Fruit fly (Drosophila melanogaster) whole organism, embryonic: ENCODE results near the gene Sry-alpha.
A peak's percentile ranks its signal among the peaks of the same experiment; 100 is the strongest.

Experiments used
- Adf1 ChIP-seq: fragments of 200-800 bp; sonication (Bioruptor generic); IDR thresholded peaks from 2 replicates; pipeline ENCODE4 v1.3.6; 2022; ENCODE audit warnings: missing biosample characterization, missing genetic modification characterization
- Aef1 ChIP-seq: fragments of 200-800 bp; sonication (Bioruptor generic); IDR thresholded peaks from 3 replicates; pipeline ENCODE4 v1.3.6; 2022; ENCODE audit warnings: missing biosample characterization, missing genetic modification characterization
- CG1024 ChIP-seq: fragments of 200-800 bp; sonication (Bioruptor generic); IDR thresholded peaks from 2 replicates; pipeline ENCODE4 v1.3.6; 2022; ENCODE audit warnings: missing biosample characterization, missing genetic modification characterization
- CG10431 ChIP-seq: fragments of 200-800 bp; sonication (Bioruptor generic); optimal IDR thresholded peaks from 3 replicates; lab custom pipeline; 2018; ENCODE audit warnings: missing biosample characterization, mild to moderate bottlenecking, missing genetic modification characterization
- CG10462 ChIP-seq: fragments of 200-800 bp; sonication (Bioruptor generic); optimal IDR thresholded peaks from 2 replicates; lab custom pipeline; 2016; ENCODE audit warnings: missing biosample characterization, missing genetic modification characterization
- CG11504 ChIP-seq: fragments of 200-800 bp; sonication (Bioruptor generic); optimal IDR thresholded peaks from 3 replicates; lab custom pipeline; 2019; ENCODE audit warnings: missing biosample characterization, mild to moderate bottlenecking, missing genetic modification characterization, moderate library complexity
- CG12071 ChIP-seq: fragments of 200-800 bp; sonication (Bioruptor generic); optimal IDR thresholded peaks from 3 replicates; lab custom pipeline; 2018; ENCODE audit warnings: missing biosample characterization, mild to moderate bottlenecking, missing genetic modification characterization
- CG14441 ChIP-seq: fragments of 200-800 bp; sonication (Bioruptor generic); IDR thresholded peaks from 2 replicates; pipeline ENCODE4 v1.3.6; 2022; ENCODE audit warnings: missing biosample characterization, missing genetic modification characterization
- CG17612 ChIP-seq: fragments of 200-800 bp; sonication (Bioruptor generic); IDR thresholded peaks from 2 replicates; pipeline ENCODE4 v1.3.6; 2022; ENCODE audit warnings: missing biosample characterization, missing genetic modification characterization
- CG18764 ChIP-seq: fragments of 200-800 bp; sonication (Bioruptor generic); optimal IDR thresholded peaks from 3 replicates; lab custom pipeline; 2016; ENCODE audit warnings: missing biosample characterization, missing genetic modification characterization
- CG31388 ChIP-seq: fragments of 200-800 bp; sonication (Bioruptor generic); optimal IDR thresholded peaks from 2 replicates; lab custom pipeline; 2016; ENCODE audit warnings: missing biosample characterization, missing genetic modification characterization
- CG32532 ChIP-seq: fragments of 200-800 bp; sonication (Bioruptor generic); IDR thresholded peaks from 2 replicates; pipeline ENCODE4 v1.3.6; 2022; ENCODE audit warnings: missing biosample characterization, missing genetic modification characterization
- CG33213 ChIP-seq: fragments of 200-800 bp; sonication (Bioruptor generic); optimal IDR thresholded peaks from 3 replicates; lab custom pipeline; 2016; ENCODE audit warnings: missing biosample characterization, missing genetic modification characterization
- CG3847 ChIP-seq: fragments of 200-800 bp; sonication (Bioruptor generic); IDR thresholded peaks from 2 replicates; pipeline ENCODE4 v1.3.6; 2022; ENCODE audit warnings: missing biosample characterization, missing genetic modification characterization
- CG3995 ChIP-seq: fragments of 200-800 bp; sonication (Bioruptor generic); optimal IDR thresholded peaks from 3 replicates; lab custom pipeline; 2016; ENCODE audit warnings: missing biosample characterization, missing genetic modification characterization
- CG6683 ChIP-seq: fragments of 200-800 bp; sonication (Bioruptor generic); optimal IDR thresholded peaks from 2 replicates; lab custom pipeline; 2017; ENCODE audit warnings: missing biosample characterization, mild to moderate bottlenecking, missing genetic modification characterization, missing genetic modification reagents
- CG7357 ChIP-seq: fragments of 200-800 bp; sonication (Bioruptor generic); IDR thresholded peaks from 3 replicates; pipeline ENCODE4 v1.3.6; 2022; ENCODE audit warnings: missing biosample characterization, missing genetic modification characterization
- CG9609 ChIP-seq: fragments of 200-800 bp; sonication (Bioruptor generic); optimal IDR thresholded peaks from 3 replicates; lab custom pipeline; 2016; ENCODE audit warnings: missing biosample characterization, missing genetic modification characterization
- CG9817 ChIP-seq: fragments of 200-800 bp; sonication (Bioruptor generic); optimal IDR thresholded peaks from 2 replicates; lab custom pipeline; 2018; ENCODE audit warnings: missing biosample characterization, mild to moderate bottlenecking, missing genetic modification characterization, moderate library complexity
- Doc3 ChIP-seq: fragments of 200-800 bp; sonication (Bioruptor generic); IDR thresholded peaks from 3 replicates; pipeline ENCODE4 v1.3.6; 2022; ENCODE audit warnings: missing biosample characterization, missing genetic modification characterization; ENCODE audit not compliant: partially characterized antibody
- Dp ChIP-seq: fragments of 200-800 bp; sonication (Bioruptor generic); optimal IDR thresholded peaks from 2 replicates; lab custom pipeline; 2018; ENCODE audit warnings: missing biosample characterization, mild to moderate bottlenecking, missing genetic modification characterization, moderate library complexity
- Fer1 ChIP-seq: fragments of 200-800 bp; sonication (Bioruptor generic); optimal IDR thresholded peaks from 2 replicates; lab custom pipeline; 2017; ENCODE audit warnings: missing biosample characterization, mild to moderate bottlenecking, missing genetic modification characterization
- HLH4C ChIP-seq: fragments of 200-800 bp; sonication (Bioruptor generic); IDR thresholded peaks from 3 replicates; pipeline ENCODE4 v1.3.6; 2022; ENCODE audit warnings: missing biosample characterization, missing genetic modification characterization; ENCODE audit not compliant: partially characterized antibody
- Hr39 ChIP-seq: fragments of >200 bp; optimal IDR thresholded peaks from 2 replicates; lab custom pipeline; 2017
- Kr ChIP-seq: fragments of 200-800 bp; sonication (Bioruptor generic); optimal IDR thresholded peaks from 2 replicates; lab custom pipeline; 2017; ENCODE audit warnings: missing biosample characterization, mild to moderate bottlenecking, missing genetic modification characterization
- Lhr ChIP-seq: fragments of 200-800 bp; sonication (Bioruptor generic); optimal IDR thresholded peaks from 3 replicates; lab custom pipeline; 2017; ENCODE audit warnings: mild to moderate bottlenecking, missing biosample characterization, missing genetic modification reagents, missing genetic modification characterization
- Mrtf ChIP-seq: fragments of 200-800 bp; sonication (Bioruptor generic); IDR thresholded peaks from 3 replicates; pipeline ENCODE4 v1.3.6; 2022; ENCODE audit warnings: missing biosample characterization, missing genetic modification characterization
- Nf-YA ChIP-seq: fragments of 200-800 bp; sonication (Bioruptor generic); IDR thresholded peaks from 2 replicates; pipeline ENCODE4 v1.3.6; 2022; ENCODE audit warnings: missing biosample characterization, missing genetic modification characterization
- Pdp1 ChIP-seq, 2 experiments: fragments of 200-800 bp; sonication (Bioruptor generic); optimal IDR thresholded peaks; 3 replicates each; lab custom pipeline; 2016; ENCODE audit warnings: missing biosample characterization in 2 of 2, missing genetic modification characterization in 2 of 2, mild to moderate bottlenecking in 1 of 2, moderate library complexity in 1 of 2
- Six4 ChIP-seq: fragments of 200-800 bp; sonication (Bioruptor generic); optimal IDR thresholded peaks from 2 replicates; lab custom pipeline; 2016; ENCODE audit warnings: missing biosample characterization, missing genetic modification characterization
- Ssrp ChIP-seq: fragments of 200-800 bp; sonication (Bioruptor generic); optimal IDR thresholded peaks from 2 replicates; lab custom pipeline; 2018; ENCODE audit warnings: missing biosample characterization, mild to moderate bottlenecking, missing genetic modification characterization, moderate library complexity
- Stat92E ChIP-seq, 3 experiments: fragments of >200 bp in 2 of 3; fragments of 200-800 bp in 1 of 3; sonication (Bioruptor generic) in 1 of 3; optimal IDR thresholded peaks; 2 replicates each; lab custom pipeline; 2017 to 2019; ENCODE audit warnings: missing biosample characterization in 3 of 3, missing genetic modification characterization in 3 of 3, mild to moderate bottlenecking in 1 of 3, moderate library complexity in 1 of 3
- TFAM ChIP-seq: fragments of 200-800 bp; sonication (Bioruptor generic); optimal IDR thresholded peaks from 2 replicates; lab custom pipeline; 2017; ENCODE audit warnings: missing biosample characterization, missing genetic modification characterization, inconsistent platforms
- ab ChIP-seq: fragments of 200-800 bp; sonication (Bioruptor generic); optimal IDR thresholded peaks from 2 replicates; lab custom pipeline; 2016; ENCODE audit warnings: missing biosample characterization, missing genetic modification characterization
- amos ChIP-seq: fragments of 200-800 bp; sonication (Bioruptor generic); IDR thresholded peaks from 2 replicates; pipeline ENCODE4 v1.3.6; 2022; ENCODE audit warnings: missing biosample characterization, missing genetic modification characterization; ENCODE audit not compliant: partially characterized antibody
- bbx ChIP-seq: fragments of 200-800 bp; sonication (Bioruptor generic); IDR thresholded peaks from 2 replicates; pipeline ENCODE4 v1.3.6; 2022; ENCODE audit warnings: missing biosample characterization, missing genetic modification characterization; ENCODE audit not compliant: partially characterized antibody
- bsh ChIP-seq, 2 experiments: fragments of 200-800 bp; sonication (Bioruptor generic); optimal IDR thresholded peaks; 2 replicates each; lab custom pipeline; 2017 to 2018; ENCODE audit warnings: mild to moderate bottlenecking in 2 of 2, missing biosample characterization in 2 of 2, missing genetic modification characterization in 2 of 2, moderate library complexity in 1 of 2
- cad ChIP-seq: fragments of >200 bp; optimal IDR thresholded peaks from 2 replicates; lab custom pipeline; 2017; ENCODE audit warnings: missing biosample characterization, missing genetic modification characterization
- crc ChIP-seq: fragments of 200-800 bp; sonication (Bioruptor generic); optimal IDR thresholded peaks from 2 replicates; lab custom pipeline; 2016; ENCODE audit warnings: missing biosample characterization, missing genetic modification characterization
- croc ChIP-seq: fragments of 200-800 bp; sonication (Bioruptor generic); conservative IDR thresholded peaks from 3 replicates; pipeline ENCODE4 v1.3.6; 2022; ENCODE audit warnings: missing biosample characterization, missing genetic modification characterization
- ewg ChIP-seq: fragments of 200-800 bp; sonication (Bioruptor generic); optimal IDR thresholded peaks from 3 replicates; lab custom pipeline; 2017; ENCODE audit warnings: mild to moderate bottlenecking, missing biosample characterization, missing genetic modification reagents, missing genetic modification characterization
- grau ChIP-seq: fragments of 200-800 bp; optimal IDR thresholded peaks from 3 replicates; lab custom pipeline; 2019; ENCODE audit warnings: missing biosample characterization, mild to moderate bottlenecking, missing genetic modification characterization, moderate library complexity
- lmd ChIP-seq: fragments of 200-800 bp; sonication (Bioruptor generic); IDR thresholded peaks from 2 replicates; pipeline ENCODE4 v1.3.6; 2022; ENCODE audit warnings: missing biosample characterization, missing genetic modification characterization
- mirr ChIP-seq: fragments of 200-800 bp; sonication (Bioruptor generic); optimal IDR thresholded peaks from 3 replicates; lab custom pipeline; 2018; ENCODE audit warnings: missing biosample characterization, mild to moderate bottlenecking, missing genetic modification characterization
- nom ChIP-seq: fragments of 200-800 bp; sonication (Bioruptor generic); optimal IDR thresholded peaks from 2 replicates; lab custom pipeline; 2017; ENCODE audit warnings: missing biosample characterization, missing genetic modification characterization, mild to moderate bottlenecking, moderate library complexity, missing genetic modification reagents
- sisA ChIP-seq: fragments of 200-800 bp; sonication (Bioruptor generic); IDR thresholded peaks from 2 replicates; pipeline ENCODE4 v1.3.6; 2022; ENCODE audit warnings: missing biosample characterization, missing genetic modification characterization
- ssp ChIP-seq: fragments of 200-800 bp; sonication (Bioruptor generic); IDR thresholded peaks from 2 replicates; pipeline ENCODE4 v1.3.6; 2022; ENCODE audit warnings: missing biosample characterization, missing genetic modification characterization
- tin ChIP-seq: fragments of 200-800 bp; sonication (Bioruptor generic); optimal IDR thresholded peaks from 3 replicates; lab custom pipeline; 2016; ENCODE audit warnings: missing biosample characterization, missing genetic modification characterization
- usp ChIP-seq: fragments of >200 bp; optimal IDR thresholded peaks from 2 replicates; lab custom pipeline; 2017; ENCODE audit warnings: missing biosample characterization, missing genetic modification characterization
- z ChIP-seq: fragments of 200-800 bp; sonication (Bioruptor generic); IDR thresholded peaks from 3 replicates; pipeline ENCODE4 v1.3.6; 2022; ENCODE audit warnings: missing biosample characterization, missing genetic modification characterization

Gene Sry-alpha

DNA sequence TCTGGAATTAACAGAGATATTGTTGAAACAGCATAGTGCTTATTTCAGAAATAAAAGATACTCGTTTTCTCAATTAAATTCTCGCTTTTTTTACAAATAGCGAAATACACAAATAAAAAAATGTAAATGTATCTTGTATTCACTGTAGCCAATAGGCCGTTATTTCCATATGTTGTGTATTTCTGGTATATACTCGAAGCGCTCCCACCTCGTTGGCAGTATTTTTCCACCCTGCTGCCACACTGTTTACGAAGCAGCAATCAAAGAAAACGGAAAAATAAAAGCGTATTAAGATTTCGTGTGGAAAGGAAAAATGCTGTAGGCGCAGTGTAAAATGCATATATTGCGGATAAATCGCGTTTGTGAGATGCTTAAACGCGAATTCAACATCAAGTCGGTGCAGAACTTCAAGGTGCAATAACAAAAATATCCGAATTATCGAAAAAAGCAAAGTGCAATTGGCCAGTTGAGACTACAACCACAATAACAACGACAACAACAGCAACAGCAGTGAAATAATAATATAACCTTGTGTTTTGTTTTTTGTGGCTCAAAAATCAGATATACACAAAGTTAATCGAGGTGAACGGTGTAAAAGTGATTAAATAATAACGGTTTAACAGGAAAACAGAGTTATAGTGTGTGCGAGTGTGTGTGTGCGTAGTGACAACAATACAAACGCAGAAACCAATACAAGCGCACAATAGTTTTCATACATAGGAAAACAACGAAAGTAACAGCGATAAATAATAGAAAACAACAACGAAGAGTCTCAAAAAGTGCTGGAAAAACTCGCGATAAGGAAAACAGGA is 18.7 kb downstream of the Sry-alpha start, which contains the start of gene sima (continued):
- TF ChIP-seq mirr (GFP tag; lab: Kevin White, UChicago): no peak
- no peak for TF ChIP-seq CG6683 (GFP tag; lab: Kevin White, UChicago)
- no peak for TF ChIP-seq CG10431 (GFP tag; lab: Kevin White, UChicago)
- TF ChIP-seq Pdp1 (GFP tag; optimal IDR thresholded peaks at IDR 0.05; lab: Kevin White, UChicago): peak; percentile 16 to 61
- no peak for TF ChIP-seq TFAM (GFP tag; lab: Kevin White, UChicago)
- peak; percentile 25 for TF ChIP-seq Lhr
- TF ChIP-seq CG3847 (GFP tag; lab: Robert Waterston, UW): peak; percentile 26; the same call in 1 of the 2 replicates
- no peak for TF ChIP-seq CG31388 (GFP tag; lab: Kevin White, UChicago)
- no peak for TF ChIP-seq amos (GFP tag; lab: Robert Waterston, UW)
- peak; percentile 39 for TF ChIP-seq CG11504 (tag; lab: Kevin White, UChicago)
- no peak for TF ChIP-seq CG7357 (GFP tag; lab: Robert Waterston, UW)
- TF ChIP-seq Mrtf (GFP tag; lab: Robert Waterston, UW): no peak
- TF ChIP-seq CG33213 (GFP tag; lab: Kevin White, UChicago): peak; percentile 62
- TF ChIP-seq z: no peak
- TF ChIP-seq Stat92E (GFP tag; optimal IDR thresholded peaks at IDR 0.05; lab: Kevin White, UChicago): peak in 1 of 3 experiments; percentile 22
- TF ChIP-seq CG9817 (tag; lab: Kevin White, UChicago): peak; percentile 1
- TF ChIP-seq CG3995 (GFP tag; lab: Kevin White, UChicago): peak; percentile 82
- TF ChIP-seq Aef1 (GFP tag; lab: Robert Waterston, UW): no peak
- peak; percentile 61 for TF ChIP-seq CG32532
- peak; percentile 17 for TF ChIP-seq tin (GFP tag; lab: Kevin White, UChicago)
- no peak for TF ChIP-seq bsh (GFP tag; optimal IDR thresholded peaks at IDR 0.05; lab: Kevin White, UChicago)
- TF ChIP-seq CG14441 (GFP tag; lab: Robert Waterston, UW): peak; percentile 59
- TF ChIP-seq CG9609 (GFP tag; lab: Kevin White, UChicago): peak; percentile 18
- no peak for TF ChIP-seq usp
- peak; percentile 63 for TF ChIP-seq nom (GFP tag; lab: Kevin White, UChicago)
- TF ChIP-seq ssp (GFP tag; lab: Robert Waterston, UW): peak; percentile 39
- TF ChIP-seq grau (tag; lab: Kevin White, UChicago): peak; percentile 99
- no peak for TF ChIP-seq crc
- peak; percentile 21 for TF ChIP-seq Dp (GFP tag; lab: Kevin White, UChicago)
- no peak for TF ChIP-seq CG18764 (GFP tag; lab: Kevin White, UChicago)
- TF ChIP-seq ab (GFP tag; lab: Kevin White, UChicago): no peak
- no peak for TF ChIP-seq Six4 (GFP tag; lab: Kevin White, UChicago)
- no peak for TF ChIP-seq croc (GFP tag; lab: Robert Waterston, UW)
- TF ChIP-seq cad: no peak
- no peak for TF ChIP-seq CG17612 (GFP tag; lab: Robert Waterston, UW)
- TF ChIP-seq bbx (GFP tag; lab: Robert Waterston, UW): no peak
- peak; percentile 24; the same call in 1 of the 2 replicates for TF ChIP-seq Adf1 (GFP tag; lab: Robert Waterston, UW)
- TF ChIP-seq lmd: peak; percentile 31; the same call in 1 of the 2 replicates
- TF ChIP-seq CG12071 (GFP tag; lab: Kevin White, UChicago): peak; percentile 1
- no peak for TF ChIP-seq Nf-YA (GFP tag; lab: Robert Waterston, UW)
- no peak for TF ChIP-seq Kr (GFP tag; lab: Kevin White, UChicago)
- no peak for TF ChIP-seq HLH4C (GFP tag; lab: Robert Waterston, UW)
- TF ChIP-seq Doc3: no peak
- peak; percentile 21 for TF ChIP-seq Fer1 (GFP tag; lab: Kevin White, UChicago)
- TF ChIP-seq Ssrp (tag; lab: Kevin White, UChicago): no peak
- TF ChIP-seq CG1024 (GFP tag; lab: Robert Waterston, UW): no peak
- TF ChIP-seq Hr39 (lab: Kevin White, UChicago): no peak
- no peak for TF ChIP-seq ewg
- peak; percentile 91 for TF ChIP-seq CG10462 (GFP tag; lab: Kevin White, UChicago)
- TF ChIP-seq sisA (GFP tag; lab: Robert Waterston, UW): no peak
